Worm (Caenorhabditis elegans) whole organism, dauer: ENCODE measurements around the gene T24C4.5.

Source experiments
- unc-62 ChIP-seq: sonication (generic microtip); optimal IDR thresholded peaks from 2 replicates; lab custom pipeline; 2017; ENCODE audit warnings: missing biosample characterization, missing genetic modification reagents, missing genetic modification characterization

Gene T24C4.5

ce11 chrIII:887874-888299, 8.4 kb upstream of the T24C4.5 start:
- no peak for TF ChIP-seq unc-62

- TF ChIP-seq unc-62 = no peak
Measured at ce11 chrIII:886726-887125, 7.2 kb upstream of the T24C4.5 start, which contains the start of gene zer-1. Gene zer-1 (minus strand): TSS chrIII:886793.

- no peak for TF ChIP-seq unc-62
Measured at ce11 chrIII:883595-883994, 4.1 kb upstream of the T24C4.5 start.

ce11 chrIII:881460-881859, 1.9 kb upstream of the T24C4.5 start:
- TF ChIP-seq unc-62 = no peak

- no peak for TF ChIP-seq unc-62
Measured at ce11 chrIII:880840-881239, 1.3 kb upstream of the T24C4.5 start.

ce11 chrIII:873432-873831, 6.1 kb downstream of the T24C4.5 start, which contains the start of gene clc-19:
Gene clc-19 (minus strand): TSS chrIII:873566.
- TF ChIP-seq unc-62 = no peak

- no peak for TF ChIP-seq unc-62
Measured at ce11 chrIII:872373-872772, 7.2 kb downstream of the T24C4.5 start, which contains the start of the genes T24C4.3 and clc-20. Gene T24C4.3 (minus strand): TSS chrIII:872473. Gene clc-20 (plus strand): TSS chrIII:872583.

- no peak for TF ChIP-seq unc-62
Measured at ce11 chrIII:870555-870954, 9.0 kb downstream of the T24C4.5 start.

ce11 chrIII:869869-870268, 9.7 kb downstream of the T24C4.5 start, which contains the start of gene T24C4.2:
Gene T24C4.2 (minus strand): TSS chrIII:869969.
- no peak for TF ChIP-seq unc-62

ce11 chrIII:868866-869265, 10.7 kb downstream of the T24C4.5 start:
- TF ChIP-seq unc-62 = no peak

- TF ChIP-seq unc-62 = no peak
Measured at ce11 chrIII:861819-862356, 17.6 kb downstream of the T24C4.5 start, which contains the start of gene arx-4. Gene arx-4 (plus strand): TSS chrIII:862306.

ce11 chrIII:859898-860297, 19.6 kb downstream of the T24C4.5 start, which contains the start of gene exos-4.2:
Gene exos-4.2 (plus strand): TSS chrIII:860198.
- TF ChIP-seq unc-62 = no peak

- no peak for TF ChIP-seq unc-62
Measured at ce11 chrIII:856908-857307, 22.6 kb downstream of the T24C4.5 start.

ce11 chrIII:856260-856659, 23.3 kb downstream of the T24C4.5 start, which contains the start of gene K02F3.12:
Gene K02F3.12 (plus strand): TSS chrIII:856560.
- no peak for TF ChIP-seq unc-62

- no peak for TF ChIP-seq unc-62
Measured at ce11 chrIII:853859-854359, 25.6 kb downstream of the T24C4.5 start, which contains the start of the genes rnp-5 and tag-51. Gene rnp-5 (minus strand): TSS chrIII:853909. Gene tag-51 (plus strand): TSS chrIII:854221.

ce11 chrIII:853414-853813, 26.1 kb downstream of the T24C4.5 start:
- TF ChIP-seq unc-62 = no peak

- no peak for TF ChIP-seq unc-62
Measured at ce11 chrIII:852296-852695, 27.2 kb downstream of the T24C4.5 start, which contains the start of gene moma-1. Gene moma-1 (minus strand): TSS chrIII:852396.

- TF ChIP-seq unc-62 = no peak
Measured at ce11 chrIII:845485-845884, 34.0 kb downstream of the T24C4.5 start, which contains the start of gene K02F3.2. Gene K02F3.2 (plus strand): TSS chrIII:845841.
